Worm (Caenorhabditis elegans): ENCODE data around the gene K10H10.12.

The K10H10.12 gene

DNA sequence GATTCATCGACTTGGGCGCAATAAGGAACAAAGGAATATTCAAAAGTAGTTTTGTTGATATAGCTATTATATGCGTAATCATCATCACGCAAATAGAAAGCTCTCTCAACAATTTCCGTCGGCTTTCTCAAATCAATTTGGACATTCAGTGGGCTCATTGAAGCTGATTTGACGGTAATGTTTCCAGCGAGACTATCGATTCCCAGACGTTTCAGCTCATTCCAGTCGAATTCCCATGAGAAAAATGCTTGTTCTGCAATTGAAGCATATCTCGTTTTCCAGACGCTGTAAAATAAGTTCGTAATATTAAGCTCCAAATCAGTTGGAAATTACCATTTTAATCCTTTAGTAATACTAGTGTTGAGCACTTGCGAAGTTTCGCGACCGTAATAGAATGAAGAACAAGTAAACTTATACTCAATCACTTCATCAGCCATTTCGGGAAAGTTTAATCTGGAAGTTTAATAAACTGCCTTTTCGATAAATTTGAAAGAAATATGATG is 17.0 kb upstream of the K10H10.12 start, which contains the start of gene btb-20:
Gene btb-20, minus strand, starts transcription at position 453 of the 503 bp plus-strand sequence.
- TF ChIP-seq unc-62 (GFP tag; optimal IDR thresholded peaks at IDR 0.05) (no peak), sptf-1 (tag; optimal IDR thresholded peaks at IDR 0.05) (no peak), zip-8 (tag; optimal IDR thresholded peaks at IDR 0.05) (no peak), nhr-28 (tag; optimal IDR thresholded peaks at IDR 0.05) (no peak), nhr-12 (tag; optimal IDR thresholded peaks at IDR 0.05) (no peak), unc-39 (tag; optimal IDR thresholded peaks at IDR 0.05) (no peak)

DNA sequence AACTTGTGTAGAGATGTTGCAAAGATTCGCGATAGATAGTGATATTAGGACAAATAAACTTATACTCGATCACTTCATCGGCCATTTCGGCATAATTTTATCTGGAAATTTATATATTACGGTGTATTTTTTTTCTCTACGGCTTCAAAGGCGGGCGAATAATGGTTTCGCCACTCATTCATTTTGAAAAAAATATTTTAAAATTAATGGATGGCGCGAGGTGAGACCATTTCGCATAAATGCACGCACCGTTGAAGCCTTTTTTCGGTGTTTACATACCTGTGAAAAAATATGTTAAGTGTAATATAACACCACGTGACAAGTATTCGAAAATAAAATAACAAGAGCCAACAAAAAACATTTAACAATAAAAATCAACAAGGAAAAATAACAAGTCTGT is 15.9 kb upstream of the K10H10.12 start, which contains the start of gene btb-19:
Gene btb-19, minus strand, starts transcription at position 101 of the 400 bp plus-strand sequence.
- TF ChIP-seq nhr-237 (tag; optimal IDR thresholded peaks at IDR 0.05) (no peak), ceh-39 (tag; optimal IDR thresholded peaks at IDR 0.05) (no peak), ces-1 (GFP tag; optimal IDR thresholded peaks at IDR 0.05) (no peak), unc-62 (GFP tag; optimal IDR thresholded peaks at IDR 0.05) (no peak), elt-3 (tag; optimal IDR thresholded peaks at IDR 0.05) (no peak), ceh-43 (GFP tag; optimal IDR thresholded peaks at IDR 0.05) (no peak), pha-4 (tag; optimal IDR thresholded peaks at IDR 0.05) (no peak), cnd-1 (tag; optimal IDR thresholded peaks at IDR 0.05) (no peak), nhr-12 (tag; optimal IDR thresholded peaks at IDR 0.05) (no peak), nhr-76 (tag; optimal IDR thresholded peaks at IDR 0.05) (no peak), ceh-83 (GFP tag; optimal IDR thresholded peaks at IDR 0.05) (no peak), mep-1 (tag; optimal IDR thresholded peaks at IDR 0.05) (no peak), unc-120 (tag; optimal IDR thresholded peaks at IDR 0.05; ENCODE audit: poor library complexity, severe bottlenecking) (no peak), sptf-1 (tag; optimal IDR thresholded peaks at IDR 0.05) (no peak), lin-32 (GFP tag; optimal IDR thresholded peaks at IDR 0.05) (no peak), elt-1 (tag; optimal IDR thresholded peaks at IDR 0.05; ENCODE audit: borderline replicate concordance, insufficient read depth) (no peak)

DNA sequence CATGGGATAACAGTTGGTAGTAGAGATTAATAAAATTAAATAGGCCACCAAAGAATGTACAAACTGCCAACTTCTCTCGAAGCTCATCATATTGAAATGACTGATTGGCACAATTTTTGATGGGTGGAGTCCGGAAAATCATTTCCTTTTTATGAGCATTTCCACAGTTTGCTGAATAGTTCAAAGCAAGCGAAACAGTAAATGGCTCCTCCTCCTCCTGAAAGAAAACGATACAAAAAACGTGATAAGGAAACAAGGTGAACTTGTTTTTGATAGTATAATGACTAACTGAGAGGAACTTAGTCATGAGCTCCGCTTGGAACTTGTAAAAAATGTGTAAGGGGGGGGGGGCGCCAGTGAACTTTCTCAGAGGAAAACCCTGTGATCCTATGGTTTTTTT is 8.9 kb upstream of the K10H10.12 start, which contains the start of gene K10H10.9:
Gene K10H10.9, minus strand, starts transcription at position 101 of the 400 bp plus-strand sequence.
- TF ChIP-seq sem-2 (GFP tag; optimal IDR thresholded peaks at IDR 0.05), result no peak
- TF ChIP-seq snpc-4 (tag; optimal IDR thresholded peaks at IDR 0.05), result no peak
- TF ChIP-seq elt-1 (tag; optimal IDR thresholded peaks at IDR 0.05; ENCODE audit: borderline replicate concordance, insufficient read depth), result no peak
- no peak for TF ChIP-seq nhr-76 (tag; optimal IDR thresholded peaks at IDR 0.05)
- no peak for TF ChIP-seq cnd-1 (tag; optimal IDR thresholded peaks at IDR 0.05)
- TF ChIP-seq mls-2 (tag; optimal IDR thresholded peaks at IDR 0.05), result no peak
- TF ChIP-seq unc-39 (tag; optimal IDR thresholded peaks at IDR 0.05), result no peak
- TF ChIP-seq ces-1 (GFP tag; optimal IDR thresholded peaks at IDR 0.05), result no peak
- TF ChIP-seq zip-8 (tag; optimal IDR thresholded peaks at IDR 0.05), result no peak
- TF ChIP-seq bed-3 (GFP tag; optimal IDR thresholded peaks at IDR 0.05), result no peak
- TF ChIP-seq nhr-12 (tag; optimal IDR thresholded peaks at IDR 0.05), result no peak
- no peak for TF ChIP-seq ham-2 (GFP tag; optimal IDR thresholded peaks at IDR 0.05)
- no peak for TF ChIP-seq ceh-83 (GFP tag; optimal IDR thresholded peaks at IDR 0.05)
- no peak for TF ChIP-seq unc-120 (tag; optimal IDR thresholded peaks at IDR 0.05; ENCODE audit: poor library complexity, severe bottlenecking)
- TF ChIP-seq ceh-43 (GFP tag; optimal IDR thresholded peaks at IDR 0.05), result no peak
- no peak for TF ChIP-seq pha-4 (tag; optimal IDR thresholded peaks at IDR 0.05)
- no peak for TF ChIP-seq tbx-8 (GFP tag; optimal IDR thresholded peaks at IDR 0.05)
- TF ChIP-seq lsy-2 (tag; optimal IDR thresholded peaks at IDR 0.05), result no peak
- no peak for TF ChIP-seq nhr-2 (tag; optimal IDR thresholded peaks at IDR 0.05)
- TF ChIP-seq mep-1 (tag; optimal IDR thresholded peaks at IDR 0.05), result no peak

DNA sequence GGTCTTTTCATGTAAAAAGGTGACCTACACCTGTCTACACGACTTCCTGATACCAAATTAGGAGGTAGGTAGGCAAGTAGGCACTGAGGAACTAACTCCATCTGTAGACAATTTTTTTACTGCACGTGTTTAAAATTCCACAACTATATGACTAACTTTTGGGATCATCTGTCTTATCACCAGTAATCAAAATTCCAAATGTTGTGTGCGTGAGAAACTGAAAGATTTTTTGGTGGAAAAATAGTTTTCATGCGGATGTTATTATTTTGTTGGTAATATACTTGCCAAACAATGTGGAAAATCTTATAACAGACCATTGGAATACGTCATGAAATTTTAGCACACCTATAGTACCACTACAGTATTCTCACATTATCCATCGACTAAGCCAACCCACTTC is 5.0 kb upstream of the K10H10.12 start, which contains the start of gene K10H10.13:
Gene K10H10.13, minus strand, starts transcription at position 101 of the 400 bp plus-strand sequence.
- TF ChIP-seq ceh-39 (tag; optimal IDR thresholded peaks at IDR 0.05), result no peak
- no peak for TF ChIP-seq unc-39 (tag; optimal IDR thresholded peaks at IDR 0.05)
- no peak for TF ChIP-seq mls-2 (tag; optimal IDR thresholded peaks at IDR 0.05)
- no peak for TF ChIP-seq ceh-43 (GFP tag; optimal IDR thresholded peaks at IDR 0.05)
- TF ChIP-seq flh-1 (GFP tag; optimal IDR thresholded peaks at IDR 0.05), result no peak
- TF ChIP-seq ztf-11 (tag; optimal IDR thresholded peaks at IDR 0.05), result no peak
- TF ChIP-seq blmp-1 (tag; optimal IDR thresholded peaks at IDR 0.05), result no peak

DNA sequence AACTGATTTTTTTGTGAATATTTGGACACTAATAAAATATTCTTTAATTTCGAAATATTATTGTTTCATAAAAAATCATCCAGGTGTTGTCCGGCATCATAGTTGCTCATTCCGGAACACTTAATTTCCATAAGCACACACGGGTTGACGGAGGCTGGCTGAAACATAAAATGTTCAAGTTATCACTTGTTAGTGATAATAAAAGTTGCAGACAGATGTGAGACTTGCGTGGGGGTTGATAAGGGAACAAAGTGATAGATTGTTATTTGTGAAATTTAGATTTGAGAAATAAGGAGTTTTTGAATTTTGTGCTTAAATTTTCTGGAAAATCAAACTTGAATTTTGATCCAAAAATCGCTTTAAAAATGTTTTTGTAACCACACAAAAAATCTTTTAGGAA is 4.0 kb upstream of the K10H10.12 start:
- TF ChIP-seq sptf-1 (tag; optimal IDR thresholded peaks at IDR 0.05), result no peak
- TF ChIP-seq ceh-39 (tag; optimal IDR thresholded peaks at IDR 0.05), result no peak
- no peak for TF ChIP-seq zip-8 (tag; optimal IDR thresholded peaks at IDR 0.05)
- TF ChIP-seq M03D4.4 (tag; optimal IDR thresholded peaks at IDR 0.05), result no peak

Data from whole organism, mixed stage, embryonic.